Worm (Caenorhabditis elegans) whole organism, L1 larva: ENCODE measurements around the gene F58F12.4.

Experiments
- aly-2 ChIP-seq: fragments of 150-350 bp; optimal IDR thresholded peaks from 2 replicates; lab custom pipeline; 2014; ENCODE audit warnings: missing biosample characterization, missing genetic modification characterization
- ceh-82 ChIP-seq, 3 experiments: fragments of 150-350 bp in 1 of 3; sonication (generic microtip) in 2 of 3; optimal IDR thresholded peaks; 2 replicates each; lab custom pipeline; 2014 to 2017; ENCODE audit warnings: missing biosample characterization in 3 of 3, missing genetic modification characterization in 3 of 3
- ceh-88 ChIP-seq: fragments of 200-800 bp; sonication (Bioruptor generic); IDR thresholded peaks from 2 replicates; pipeline ENCODE4 v1.3.6; 2022; ENCODE audit warnings: missing genetic modification characterization, missing compliant biosample characterization
- dpl-1 ChIP-seq, 3 experiments: fragments of 150-350 bp in 2 of 3; sonication (generic microtip) in 1 of 3; optimal IDR thresholded peaks; 2 replicates each; lab custom pipeline; 2014 to 2017; ENCODE audit warnings: missing biosample characterization in 3 of 3, missing genetic modification characterization in 3 of 3, missing genetic modification reagents in 3 of 3
- efl-1 ChIP-seq, 4 experiments: fragments of 150-350 bp; optimal IDR thresholded peaks in 3 of 4; peaks in 1 of 4; 1 replicate in 1 of 4; 2 replicates in 3 of 4; lab custom pipeline; 2014; ENCODE audit warnings: missing biosample characterization in 2 of 4, missing genetic modification characterization in 2 of 4, missing genetic modification reagents in 2 of 4
- elt-2 ChIP-seq: sonication (generic microtip); optimal IDR thresholded peaks from 2 replicates; lab custom pipeline; 2016; ENCODE audit warnings: missing genetic modification characterization, mild to moderate bottlenecking, inconsistent platforms, missing compliant biosample characterization, missing genetic modification reagents
- elt-3 ChIP-seq, 6 experiments: fragments of 150-350 bp in 1 of 6; sonication (generic microtip); optimal IDR thresholded peaks; 2 replicates each; lab custom pipeline; 2017 to 2018; ENCODE audit warnings: missing biosample characterization in 6 of 6, missing genetic modification characterization in 6 of 6, inconsistent platforms in 1 of 6
- fos-1 ChIP-seq: fragments of 150-350 bp; optimal IDR thresholded peaks from 2 replicates; lab custom pipeline; 2014; ENCODE audit warnings: missing biosample characterization, missing genetic modification characterization
- grh-1 ChIP-seq: fragments of 200-800 bp; sonication (Bioruptor generic); IDR thresholded peaks from 2 replicates; pipeline ENCODE4 v1.3.6; 2022; ENCODE audit warnings: missing genetic modification reagents, missing genetic modification characterization, missing compliant biosample characterization
- hlh-4 ChIP-seq: sonication (generic microtip); optimal IDR thresholded peaks from 2 replicates; lab custom pipeline; 2016; ENCODE audit warnings: mild to moderate bottlenecking, missing genetic modification characterization, missing compliant biosample characterization
- irx-1 ChIP-seq: sonication (generic microtip); optimal IDR thresholded peaks from 2 replicates; lab custom pipeline; 2016; ENCODE audit warnings: missing genetic modification characterization, missing compliant biosample characterization
- isw-1 ChIP-seq: fragments of 200-800 bp; sonication (Bioruptor generic); IDR thresholded peaks from 2 replicates; pipeline ENCODE4 v1.3.6; 2022; ENCODE audit warnings: missing genetic modification characterization, missing compliant biosample characterization
- lin-39 ChIP-seq: fragments of 150-350 bp; optimal IDR thresholded peaks from 2 replicates; lab custom pipeline; 2014; ENCODE audit warnings: missing biosample characterization, missing genetic modification reagents, missing genetic modification characterization
- lir-3 ChIP-seq: sonication (generic microtip); optimal IDR thresholded peaks from 2 replicates; lab custom pipeline; 2016; ENCODE audit warnings: mild to moderate bottlenecking, missing genetic modification characterization, moderate library complexity, missing compliant biosample characterization; ENCODE audit not compliant: poor library complexity
- nhr-12 ChIP-seq: sonication (generic microtip); optimal IDR thresholded peaks from 2 replicates; lab custom pipeline; 2017; ENCODE audit warnings: missing biosample characterization, missing genetic modification characterization
- nhr-237 ChIP-seq: fragments of 150-350 bp; optimal IDR thresholded peaks from 2 replicates; lab custom pipeline; 2014; ENCODE audit warnings: missing biosample characterization, missing genetic modification characterization
- nhr-71 ChIP-seq: sonication (generic microtip); optimal IDR thresholded peaks from 2 replicates; lab custom pipeline; 2016; ENCODE audit warnings: mild to moderate bottlenecking, missing genetic modification characterization, moderate library complexity, missing compliant biosample characterization
- nhr-90 ChIP-seq: sonication (generic microtip); optimal IDR thresholded peaks from 2 replicates; lab custom pipeline; 2016; ENCODE audit warnings: mild to moderate bottlenecking, missing genetic modification characterization, missing compliant biosample characterization; ENCODE audit not compliant: poor library complexity
- skn-1 ChIP-seq: fragments of 150-350 bp; optimal IDR thresholded peaks from 2 replicates; lab custom pipeline; 2014; ENCODE audit warnings: missing biosample characterization, missing genetic modification characterization
- snu-23 ChIP-seq: sonication (generic microtip); optimal IDR thresholded peaks from 2 replicates; lab custom pipeline; 2016; ENCODE audit warnings: missing genetic modification characterization, missing compliant biosample characterization
- sox-4 ChIP-seq: sonication (generic microtip); optimal IDR thresholded peaks from 2 replicates; lab custom pipeline; 2016; ENCODE audit warnings: missing genetic modification characterization, missing compliant biosample characterization
- swsn-7 ChIP-seq: sonication (generic microtip); optimal IDR thresholded peaks from 2 replicates; lab custom pipeline; 2016; ENCODE audit warnings: missing genetic modification characterization, missing compliant biosample characterization
- tbx-2 ChIP-seq: sonication (generic microtip); optimal IDR thresholded peaks from 2 replicates; lab custom pipeline; 2016; ENCODE audit warnings: missing genetic modification characterization, missing compliant biosample characterization
- vab-15 ChIP-seq: sonication (generic microtip); optimal IDR thresholded peaks from 2 replicates; lab custom pipeline; 2017; ENCODE audit warnings: missing genotype, mild to moderate bottlenecking, missing genetic modification characterization, missing compliant biosample characterization
- ztf-11 ChIP-seq, 2 experiments: sonication (generic microtip); optimal IDR thresholded peaks; 2 replicates each; lab custom pipeline; 2016 to 2017; ENCODE audit warnings: missing genetic modification characterization in 2 of 2, missing biosample characterization in 1 of 2, missing compliant biosample characterization in 1 of 2

F58F12.4 gene

DNA sequence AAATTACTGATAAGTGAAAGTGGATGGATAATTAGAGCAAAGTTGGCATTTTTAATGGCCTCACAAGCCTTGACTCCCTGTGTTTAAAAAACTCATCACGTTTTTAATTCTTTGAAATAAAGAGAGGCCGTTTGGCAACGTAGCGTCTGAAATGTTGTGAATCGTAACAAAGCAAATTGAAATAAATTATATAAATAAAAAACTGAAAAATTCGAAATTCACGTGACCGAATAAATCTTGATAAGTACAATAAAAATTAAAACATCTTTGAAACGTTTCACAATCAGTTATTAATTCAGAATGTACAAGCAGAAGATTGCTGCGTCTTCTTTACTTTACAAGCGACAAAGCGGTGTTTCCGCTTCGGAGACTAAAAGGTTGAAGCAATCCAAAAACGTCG is 36.2 kb downstream of the F58F12.4 start, which contains the start of gene K03H9.3:
Gene K03H9.3, plus strand, starts transcription at position 301 of the 400 bp plus-strand sequence.
- TF ChIP-seq snu-23, result no peak
- TF ChIP-seq dpl-1 (GFP tag; optimal IDR thresholded peaks at IDR 0.05; lab: Kevin White, UChicago), result no peak
- no peak for TF ChIP-seq isw-1 (GFP tag; lab: Robert Waterston, UW)
- no peak for TF ChIP-seq swsn-7 (tag; lab: Kevin White, UChicago)
- no peak for TF ChIP-seq fos-1 (tag; lab: Kevin White, UChicago)
- TF ChIP-seq, all 84 proteins: peak for 0

DNA sequence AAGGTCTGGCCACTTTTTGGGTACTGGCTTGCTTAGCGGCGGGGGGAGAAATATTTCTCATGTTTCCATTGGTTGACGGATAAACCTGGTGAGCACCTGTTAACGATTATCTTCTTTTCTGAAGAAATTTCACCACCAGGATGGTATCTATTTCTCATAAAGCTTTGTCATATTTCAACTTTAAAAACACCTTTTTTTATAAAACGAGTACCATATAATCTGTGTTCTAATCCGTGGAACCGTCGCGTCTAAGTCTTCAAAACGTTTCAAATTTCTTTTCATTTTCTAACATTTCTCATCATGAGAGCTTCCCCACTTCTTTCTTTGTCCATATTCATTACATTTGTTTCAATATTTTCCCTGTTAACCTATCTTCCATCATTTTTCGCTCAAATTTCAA is 39.4 kb downstream of the F58F12.4 start, which contains the start of gene col-75:
Gene col-75, plus strand, starts transcription at position 301 of the 400 bp plus-strand sequence.
- TF ChIP-seq elt-2 (tag; lab: Kevin White, UChicago), result no peak
- no peak for TF ChIP-seq grh-1
- no peak for TF ChIP-seq skn-1 (tag; lab: Kevin White, UChicago)
- TF ChIP-seq efl-1 (optimal IDR thresholded peaks at IDR 0.05; lab: Kevin White, UChicago), result no peak
- TF ChIP-seq efl-1 (GFP tag; optimal IDR thresholded peaks at IDR 0.05 in 1 of 2; lab: Kevin White, UChicago), result no peak
- TF ChIP-seq aly-2 (tag; lab: Kevin White, UChicago), result no peak
- no peak for TF ChIP-seq irx-1
- TF ChIP-seq elt-3 (tag; optimal IDR thresholded peaks at IDR 0.05; lab: Kevin White, UChicago), result no peak
- TF ChIP-seq nhr-237 (tag; lab: Kevin White, UChicago), result no peak
- no peak for TF ChIP-seq swsn-7 (tag; lab: Kevin White, UChicago)
- TF ChIP-seq hlh-4, result no peak
- TF ChIP-seq ceh-82 (tag; optimal IDR thresholded peaks at IDR 0.05; lab: Kevin White, UChicago), result no peak
- TF ChIP-seq lin-39 (tag; lab: Kevin White, UChicago), result no peak
- TF ChIP-seq ceh-88 (GFP tag; lab: Robert Waterston, UW), result no peak
- no peak for TF ChIP-seq nhr-90 (tag; lab: Kevin White, UChicago)
- no peak for TF ChIP-seq ztf-11 (tag; optimal IDR thresholded peaks at IDR 0.05; lab: Kevin White, UChicago)
- no peak for TF ChIP-seq nhr-12 (tag; lab: Kevin White, UChicago)

DNA sequence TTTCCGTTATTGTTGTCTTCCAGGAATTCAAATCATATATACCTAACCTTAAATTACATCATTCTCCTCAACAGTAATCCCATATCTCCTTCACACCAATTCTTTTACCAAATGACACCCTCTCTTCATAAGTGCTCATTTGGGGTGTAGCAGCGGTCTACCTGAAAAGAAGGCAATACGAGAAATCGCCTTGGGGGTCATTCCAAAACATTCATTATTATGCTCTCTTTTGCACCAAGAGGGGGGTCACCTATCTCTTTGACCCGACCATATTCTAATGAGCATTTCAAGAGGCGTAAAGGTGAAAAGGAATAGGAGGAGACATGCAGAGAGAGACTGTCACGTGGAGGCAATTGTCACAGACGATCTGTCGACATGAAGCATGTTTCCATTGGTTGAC is 50.3 kb downstream of the F58F12.4 start:
- TF ChIP-seq ceh-88 (GFP tag; lab: Robert Waterston, UW), result no peak
- no peak for TF ChIP-seq lir-3
- no peak for TF ChIP-seq nhr-71 (tag; lab: Kevin White, UChicago)
- TF ChIP-seq ztf-11 (tag; optimal IDR thresholded peaks at IDR 0.05; lab: Kevin White, UChicago), result peak in 1 of 2 experiments; percentile 0
- no peak for TF ChIP-seq sox-4 (tag; lab: Kevin White, UChicago)
- no peak for TF ChIP-seq vab-15 (tag; lab: Kevin White, UChicago)
- no peak for TF ChIP-seq tbx-2 (tag; lab: Kevin White, UChicago)
